Fruit fly (Drosophila melanogaster) whole organism, prepupa: ENCODE measurements around the gene Clc.

Experiments
- dac ChIP-seq: fragments of 200-800 bp; sonication (Bioruptor generic); optimal IDR thresholded peaks from 2 replicates; lab custom pipeline; 2017; ENCODE audit warnings: missing biosample characterization, mild to moderate bottlenecking, missing genetic modification characterization
- fkh ChIP-seq: fragments of 200-800 bp; sonication (Bioruptor generic); optimal IDR thresholded peaks from 3 replicates; lab custom pipeline; 2017; ENCODE audit warnings: missing biosample characterization, mild to moderate bottlenecking, missing genetic modification characterization, moderate library complexity

DNA sequence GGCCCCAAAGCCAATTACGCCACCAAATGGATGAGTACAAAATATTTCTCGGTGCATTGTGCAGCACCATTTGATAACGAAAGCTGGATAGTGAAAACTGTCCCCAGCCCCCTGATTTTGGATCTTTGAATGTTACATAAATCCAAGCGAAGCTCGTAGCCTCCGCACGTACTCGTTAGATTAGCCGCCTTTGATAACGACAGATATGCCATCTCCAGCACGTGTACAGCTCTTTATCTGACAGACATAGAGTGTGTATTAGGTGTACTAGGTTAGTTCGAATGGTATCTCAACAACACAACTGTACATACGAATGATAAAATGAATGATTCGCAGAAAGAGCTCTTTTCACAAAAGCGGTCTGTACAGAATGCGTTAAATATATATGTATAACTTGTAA lies 44.5 kb upstream of the Clc start:
- TF ChIP-seq dac (GFP tag; lab: Kevin White, UChicago) (no peak), fkh (GFP tag; lab: Kevin White, UChicago) (no peak)
